Fruit fly (Drosophila melanogaster) whole organism, prepupa: ENCODE results near the gene dah.
A peak's percentile ranks its signal among the peaks of the same experiment; 100 is the strongest.

Experiments used
- Blimp-1 ChIP-seq: fragments of 200-800 bp; sonication (Bioruptor generic); optimal IDR thresholded peaks from 3 replicates; lab custom pipeline; 2017; ENCODE audit warnings: missing biosample characterization, missing genetic modification characterization, mild to moderate bottlenecking, moderate library complexity, missing genetic modification reagents
- CG10631 ChIP-seq: fragments of 200-800 bp; sonication (Bioruptor generic); optimal IDR thresholded peaks from 2 replicates; lab custom pipeline; 2016; ENCODE audit warnings: missing biosample characterization, missing genetic modification characterization
- CG10669 ChIP-seq: fragments of 200-800 bp; sonication (Bioruptor generic); optimal IDR thresholded peaks from 3 replicates; lab custom pipeline; 2018; ENCODE audit warnings: missing biosample characterization, mild to moderate bottlenecking, missing genetic modification characterization, moderate library complexity
- CG11294 ChIP-seq: fragments of 200-800 bp; sonication (Bioruptor generic); IDR thresholded peaks from 2 replicates; pipeline ENCODE4 v1.3.6; 2022; ENCODE audit warnings: missing biosample characterization, missing genetic modification characterization
- CG11762 ChIP-seq: fragments of 200-800 bp; sonication (Bioruptor generic); optimal IDR thresholded peaks from 3 replicates; lab custom pipeline; 2016; ENCODE audit warnings: missing biosample characterization, missing genetic modification characterization; ENCODE audit not compliant: insufficient read depth
- CG11902 ChIP-seq: fragments of 200-800 bp; sonication (Bioruptor generic); optimal IDR thresholded peaks from 3 replicates; lab custom pipeline; 2016; ENCODE audit warnings: missing biosample characterization, missing genetic modification characterization
- CG15336 ChIP-seq: fragments of 200-800 bp; sonication (Bioruptor generic); IDR thresholded peaks from 2 replicates; pipeline ENCODE4 v1.3.6; 2022; ENCODE audit warnings: missing biosample characterization, missing genetic modification characterization
- CG1621 ChIP-seq: fragments of 200-800 bp; sonication (Bioruptor generic); optimal IDR thresholded peaks from 3 replicates; lab custom pipeline; 2018; ENCODE audit warnings: missing biosample characterization, mild to moderate bottlenecking, missing genetic modification characterization
- CG3919 ChIP-seq: fragments of 200-800 bp; sonication (Bioruptor generic); optimal IDR thresholded peaks from 3 replicates; lab custom pipeline; 2016; ENCODE audit warnings: missing biosample characterization, missing genetic modification characterization
- CG6163 ChIP-seq: fragments of 200-800 bp; sonication (Bioruptor generic); IDR thresholded peaks from 3 replicates; pipeline ENCODE4 v1.3.6; 2022; ENCODE audit warnings: missing biosample characterization, missing genetic modification characterization
- CG6792 ChIP-seq: fragments of 200-800 bp; sonication (Bioruptor generic); optimal IDR thresholded peaks from 3 replicates; lab custom pipeline; 2016; ENCODE audit warnings: missing biosample characterization, missing genetic modification characterization
- CG6808 ChIP-seq: fragments of 200-800 bp; sonication (Bioruptor generic); optimal IDR thresholded peaks from 3 replicates; lab custom pipeline; 2017; ENCODE audit warnings: missing biosample characterization, missing genetic modification characterization, mild to moderate bottlenecking, moderate library complexity, missing genetic modification reagents
- CG6854 ChIP-seq: fragments of 200-800 bp; sonication (Bioruptor generic); optimal IDR thresholded peaks from 2 replicates; lab custom pipeline; 2017; ENCODE audit warnings: missing biosample characterization, mild to moderate bottlenecking, missing genetic modification characterization
- CG7368 ChIP-seq: fragments of 200-800 bp; sonication (Bioruptor generic); optimal IDR thresholded peaks from 3 replicates; lab custom pipeline; 2016; ENCODE audit warnings: missing biosample characterization, missing genetic modification characterization
- CG8119 ChIP-seq: fragments of 200-800 bp; sonication (Bioruptor generic); IDR thresholded peaks from 3 replicates; pipeline ENCODE4 v1.3.6; 2022; ENCODE audit warnings: missing biosample characterization, missing genetic modification characterization
- CG8319 ChIP-seq: fragments of 200-800 bp; sonication (Bioruptor generic); optimal IDR thresholded peaks from 3 replicates; lab custom pipeline; 2016; ENCODE audit warnings: missing biosample characterization, missing genetic modification characterization
- CG9139 ChIP-seq: fragments of 200-800 bp; sonication (Bioruptor generic); optimal IDR thresholded peaks from 3 replicates; lab custom pipeline; 2017; ENCODE audit warnings: missing biosample characterization, mild to moderate bottlenecking, missing genetic modification characterization
- Eip75B ChIP-seq: fragments of 200-800 bp; sonication (Bioruptor generic); optimal IDR thresholded peaks from 3 replicates; lab custom pipeline; 2016; ENCODE audit warnings: missing biosample characterization, missing genetic modification characterization
- Eip78C ChIP-seq: fragments of 200-800 bp; sonication (Bioruptor generic); peaks from one replicate; lab custom pipeline; 2016; ENCODE audit warnings: missing biosample characterization, missing genetic modification characterization
- Eip93F ChIP-seq: fragments of 200-800 bp; sonication (Bioruptor generic); optimal IDR thresholded peaks from 2 replicates; lab custom pipeline; 2016; ENCODE audit warnings: missing biosample characterization, mild to moderate bottlenecking, missing genetic modification characterization
- Ets21C ChIP-seq: fragments of 200-800 bp; sonication (Bioruptor generic); optimal IDR thresholded peaks from 3 replicates; lab custom pipeline; 2016; ENCODE audit warnings: missing biosample characterization, missing genetic modification characterization
- Gug ChIP-seq: fragments of 200-800 bp; sonication (Bioruptor generic); IDR thresholded peaks from 2 replicates; pipeline ENCODE4 v1.3.6; 2022; ENCODE audit warnings: missing biosample characterization, missing genetic modification characterization
- Hr38 ChIP-seq: sonication (Bioruptor generic); optimal IDR thresholded peaks from 2 replicates; lab custom pipeline; 2016; ENCODE audit warnings: missing biosample characterization, missing genetic modification characterization
- Hr4 ChIP-seq: fragments of 200-800 bp; sonication (Bioruptor generic); optimal IDR thresholded peaks from 3 replicates; lab custom pipeline; 2016; ENCODE audit warnings: missing biosample characterization, missing genetic modification characterization
- Met ChIP-seq: fragments of 200-800 bp; sonication (Bioruptor generic); optimal IDR thresholded peaks from 3 replicates; lab custom pipeline; 2016; ENCODE audit warnings: missing biosample characterization, missing genetic modification characterization
- Smox ChIP-seq: fragments of 200-800 bp; sonication (Bioruptor generic); optimal IDR thresholded peaks from 3 replicates; lab custom pipeline; 2016; ENCODE audit warnings: missing biosample characterization, missing genetic modification characterization
- Sox102F ChIP-seq: fragments of 200-800 bp; sonication (Bioruptor generic); optimal IDR thresholded peaks from 2 replicates; lab custom pipeline; 2016; ENCODE audit warnings: missing biosample characterization, mild to moderate bottlenecking, missing genetic modification characterization
- Sox15 ChIP-seq: fragments of 200-800 bp; sonication (Bioruptor generic); optimal IDR thresholded peaks from 3 replicates; lab custom pipeline; 2016; ENCODE audit warnings: missing biosample characterization, missing genetic modification characterization
- achi ChIP-seq: fragments of 200-800 bp; sonication (Bioruptor generic); optimal IDR thresholded peaks from 3 replicates; lab custom pipeline; 2016; ENCODE audit warnings: missing biosample characterization, missing genetic modification characterization
- acj6 ChIP-seq: fragments of 200-800 bp; sonication (Bioruptor generic); optimal IDR thresholded peaks from 3 replicates; lab custom pipeline; 2016; ENCODE audit warnings: missing biosample characterization, missing genetic modification characterization
- dac ChIP-seq: fragments of 200-800 bp; sonication (Bioruptor generic); optimal IDR thresholded peaks from 2 replicates; lab custom pipeline; 2017; ENCODE audit warnings: missing biosample characterization, mild to moderate bottlenecking, missing genetic modification characterization
- eg ChIP-seq: fragments of 200-800 bp; sonication (Bioruptor generic); IDR thresholded peaks from 3 replicates; pipeline ENCODE4 v1.3.6; 2022; ENCODE audit warnings: missing biosample characterization, missing genetic modification characterization
- fd85E ChIP-seq: fragments of 200-800 bp; sonication (Bioruptor generic); optimal IDR thresholded peaks from 3 replicates; lab custom pipeline; 2016; ENCODE audit warnings: missing biosample characterization, missing genetic modification characterization
- lz ChIP-seq: fragments of 200-800 bp; sonication (Bioruptor generic); optimal IDR thresholded peaks from 3 replicates; lab custom pipeline; 2016; ENCODE audit warnings: missing biosample characterization, missing genetic modification characterization
- ss ChIP-seq, 2 experiments: fragments of 200-800 bp; sonication (Bioruptor generic); optimal IDR thresholded peaks; 2 replicates in 1 of 2; 3 replicates in 1 of 2; lab custom pipeline; 2017 to 2018; ENCODE audit warnings: mild to moderate bottlenecking in 2 of 2, missing biosample characterization in 2 of 2, missing genetic modification characterization in 2 of 2, moderate library complexity in 1 of 2
- svp ChIP-seq: fragments of 200-800 bp; sonication (Bioruptor generic); peaks from one replicate; lab custom pipeline; 2016; ENCODE audit warnings: missing biosample characterization, missing genetic modification characterization
- topi ChIP-seq: fragments of 200-800 bp; sonication (Bioruptor generic); optimal IDR thresholded peaks from 3 replicates; lab custom pipeline; 2016; ENCODE audit warnings: missing biosample characterization, missing genetic modification characterization
- vri ChIP-seq: fragments of 200-800 bp; sonication (Bioruptor generic); optimal IDR thresholded peaks from 3 replicates; lab custom pipeline; 2016; ENCODE audit warnings: missing biosample characterization, mild to moderate bottlenecking, missing genetic modification characterization

dah gene

DNA sequence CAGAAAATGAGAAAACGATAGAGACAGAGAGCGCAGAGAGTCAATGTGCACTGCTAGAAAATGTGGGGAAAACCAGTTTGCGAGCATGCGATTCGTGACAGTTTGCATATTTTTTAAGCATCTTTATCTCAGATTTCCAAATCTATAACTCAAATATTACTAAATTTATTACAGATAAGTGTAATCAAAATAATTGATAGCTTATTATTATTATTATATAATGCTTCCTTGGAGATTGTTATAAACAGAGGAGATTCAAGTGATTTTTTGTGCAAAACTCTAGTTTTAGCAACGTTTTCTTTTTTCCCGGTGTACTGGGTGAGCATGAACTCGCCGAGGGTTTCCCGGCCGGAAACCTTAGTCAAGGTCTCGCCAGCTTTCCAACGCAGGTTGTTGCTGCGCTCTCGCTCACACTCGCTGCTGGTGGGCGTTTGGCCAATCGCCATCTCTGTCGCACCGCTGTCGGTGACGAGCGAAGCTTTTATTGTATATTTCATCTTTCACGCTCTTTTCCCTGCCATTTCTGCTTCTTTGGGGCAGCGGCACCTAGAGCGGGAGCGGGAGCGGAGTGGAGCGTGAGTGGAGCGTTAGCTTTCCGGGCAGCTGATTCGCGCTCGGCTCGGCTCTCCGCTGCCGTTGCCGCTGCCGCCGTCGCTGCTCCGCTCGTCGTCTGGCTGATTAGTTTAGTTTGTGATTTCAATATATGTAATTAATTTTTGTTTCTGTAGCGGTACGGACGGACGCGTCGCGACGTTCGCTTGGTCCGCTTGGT lies 29.7 kb upstream of the dah start (continued):
- TF ChIP-seq Blimp-1 (GFP tag; lab: Kevin White, UChicago) (peak; percentile 70), CG6854 (peak; percentile 28), Eip93F (GFP tag; lab: Kevin White, UChicago) (no peak), CG9139 (GFP tag; lab: Kevin White, UChicago) (peak; percentile 74), dac (GFP tag; lab: Kevin White, UChicago) (peak; percentile 94), acj6 (peak; percentile 91), Met (peak; percentile 72), CG1621 (tag; lab: Kevin White, UChicago) (peak; percentile 65), Hr38 (GFP tag; lab: Kevin White, UChicago) (no peak), Ets21C (GFP tag; lab: Kevin White, UChicago) (peak; percentile 29), achi (GFP tag; lab: Kevin White, UChicago) (peak; percentile 89), topi (GFP tag; lab: Kevin White, UChicago) (peak; percentile 76), lz (GFP tag; lab: Kevin White, UChicago) (peak; percentile 79), Eip75B (peak; percentile 67), CG11902 (GFP tag; lab: Kevin White, UChicago) (peak; percentile 80), ss (GFP tag; optimal IDR thresholded peaks at IDR 0.05; lab: Kevin White, UChicago) (peak; percentile 69 to 87), Gug (GFP tag; lab: Robert Waterston, UW) (peak; percentile 94), CG15336 (GFP tag; lab: Robert Waterston, UW) (peak; percentile 97), CG10669 (GFP tag; lab: Kevin White, UChicago) (peak; percentile 87), CG6163 (peak; percentile 87), CG10631 (GFP tag; lab: Kevin White, UChicago) (peak; percentile 90), CG8319 (GFP tag; lab: Kevin White, UChicago) (peak; percentile 82), Sox15 (peak; percentile 89), CG6792 (peak; percentile 88), Eip78C (GFP tag; lab: Kevin White, UChicago) (peak; percentile 93), fd85E (peak; percentile 44), CG7368 (GFP tag; lab: Kevin White, UChicago) (peak; percentile 82), CG11762 (peak; percentile 90), CG11294 (GFP tag; lab: Robert Waterston, UW) (peak; percentile 96), CG6808 (GFP tag; lab: Kevin White, UChicago) (peak; percentile 83), Sox102F (peak; percentile 71), CG3919 (GFP tag; lab: Kevin White, UChicago) (peak; percentile 87), Hr4 (GFP tag; lab: Kevin White, UChicago) (peak; percentile 90), CG8119 (GFP tag; lab: Robert Waterston, UW) (peak; percentile 98)

DNA sequence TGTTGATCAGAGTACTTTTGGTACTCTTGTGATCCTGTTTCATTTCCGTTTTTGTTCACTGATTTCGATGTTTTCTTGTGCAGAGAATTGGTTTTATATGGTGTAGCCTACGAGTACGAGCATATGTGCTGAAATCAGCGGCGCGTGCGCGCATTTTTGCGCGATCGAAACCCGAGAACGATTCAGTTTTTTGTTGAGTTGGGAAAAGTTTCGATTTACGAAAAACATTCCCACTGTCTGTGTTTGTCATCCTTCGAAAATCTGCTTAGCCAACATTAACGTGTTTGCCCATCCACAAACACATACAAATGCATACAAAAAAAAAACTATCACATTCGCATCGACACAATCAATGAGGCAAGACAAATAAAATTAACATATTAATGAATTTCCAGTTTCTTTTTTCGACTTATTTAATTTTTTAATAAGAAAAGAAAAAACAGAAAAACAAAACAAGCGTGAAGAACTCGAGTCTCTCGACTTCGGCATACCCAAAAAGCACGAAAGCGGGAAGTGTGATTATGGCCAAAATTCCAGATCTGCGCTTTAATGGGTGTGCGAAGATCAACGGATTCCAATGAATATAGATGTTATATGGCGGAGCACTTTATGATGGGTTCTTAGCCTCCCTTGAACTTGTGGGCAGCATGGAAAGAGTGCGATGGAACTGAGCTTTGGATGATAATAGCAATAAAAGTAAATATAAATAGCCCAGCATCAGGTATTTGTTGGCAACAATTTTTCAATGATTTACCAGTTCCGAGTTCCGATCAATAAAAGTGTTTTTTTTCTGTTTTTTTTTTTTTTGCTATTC lies 28.0 kb upstream of the dah start:
- TF ChIP-seq Smox (GFP tag; lab: Kevin White, UChicago) (no peak), eg (GFP tag; lab: Robert Waterston, UW) (0 out of 3 replicates have a peak, but pooled peaks have one; percentile 19)

DNA sequence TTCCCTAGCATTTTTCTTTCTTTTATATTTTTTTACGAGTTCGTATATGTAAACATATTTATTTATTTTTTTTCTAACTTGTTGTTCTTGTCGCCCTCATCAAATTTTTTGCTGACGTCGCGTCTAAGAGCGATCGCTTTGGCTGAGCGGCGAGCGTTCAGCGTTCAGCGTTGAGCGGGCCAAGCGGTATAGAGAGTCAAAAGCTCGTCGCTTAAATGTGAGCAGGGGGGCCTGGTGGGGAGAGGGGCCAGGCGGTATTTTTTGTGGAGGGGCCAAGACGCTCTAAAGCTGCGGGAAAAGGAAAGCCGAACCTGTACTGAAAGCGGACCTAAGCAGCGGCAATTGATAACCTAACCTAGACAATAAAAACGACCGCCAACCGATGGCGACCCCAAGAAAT lies 27.0 kb upstream of the dah start:
- TF ChIP-seq svp (peak; percentile 58), CG7368 (GFP tag; lab: Kevin White, UChicago) (no peak), vri (peak; percentile 17)
